Fruit fly (Drosophila melanogaster) whole organism: ENCODE results near the gene CG43094.

Experiments
- CG8478 ChIP-seq: fragments of >200 bp; optimal IDR thresholded peaks from 2 replicates; lab custom pipeline; 2018; ENCODE audit warnings: inconsistent platforms
- Dll ChIP-seq: fragments of >200 bp; optimal IDR thresholded peaks from 2 replicates; lab custom pipeline; 2017
- EcR ChIP-seq, 2 experiments: fragments of >200 bp; optimal IDR thresholded peaks; 2 replicates each; lab custom pipeline; 2017; ENCODE audit warnings: missing biosample characterization in 2 of 2, missing genetic modification characterization in 2 of 2, missing genetic modification reagents in 2 of 2
- pan ChIP-seq: fragments of >200 bp; optimal IDR thresholded peaks from 2 replicates; lab custom pipeline; 2017
- psq ChIP-seq: fragments of >200 bp; optimal IDR thresholded peaks from 2 replicates; lab custom pipeline; 2017
- usp ChIP-seq: fragments of >200 bp; optimal IDR thresholded peaks from 2 replicates; lab custom pipeline; 2017; ENCODE audit warnings: missing biosample characterization, missing genetic modification characterization, mixed read lengths

The CG43094 gene

dm6 chr3R:22732995-22733394 is 37.8 kb downstream of the CG43094 start:
- TF ChIP-seq usp (GFP tag; lab: Kevin White, UChicago) (no peak), EcR (GFP tag; optimal IDR thresholded peaks at IDR 0.05; lab: Kevin White, UChicago) (no peak), psq (lab: Kevin White, UChicago) (no peak), CG8478 (no peak), Dll (lab: Kevin White, UChicago) (no peak), pan (lab: Kevin White, UChicago) (no peak)

dm6 chr3R:22727857-22728256 is 42.9 kb downstream of the CG43094 start:
- no peak for TF ChIP-seq Dll (lab: Kevin White, UChicago)

- TF ChIP-seq pan (lab: Kevin White, UChicago) (no peak), Dll (lab: Kevin White, UChicago) (no peak), CG8478 (no peak), psq (lab: Kevin White, UChicago) (no peak), usp (GFP tag; lab: Kevin White, UChicago) (no peak), EcR (GFP tag; optimal IDR thresholded peaks at IDR 0.05; lab: Kevin White, UChicago) (no peak)
Observed at dm6 chr3R:22727456-22727833, 43.3 kb downstream of the CG43094 start.

dm6 chr3R:22726771-22727455 is 43.9 kb downstream of the CG43094 start, which contains the start of gene CG45049:
TSS of gene CG45049 (plus strand) at chr3R:22726967.
- no peak for TF ChIP-seq psq (lab: Kevin White, UChicago)
- TF ChIP-seq CG8478: no peak
- TF ChIP-seq usp (GFP tag; lab: Kevin White, UChicago): no peak
- TF ChIP-seq Dll (lab: Kevin White, UChicago): no peak
- no peak for TF ChIP-seq pan (lab: Kevin White, UChicago)
- no peak for TF ChIP-seq EcR (GFP tag; optimal IDR thresholded peaks at IDR 0.05; lab: Kevin White, UChicago)

- TF ChIP-seq CG8478: no peak
- no peak for TF ChIP-seq psq (lab: Kevin White, UChicago)
- TF ChIP-seq Dll (lab: Kevin White, UChicago): no peak
- TF ChIP-seq pan (lab: Kevin White, UChicago): no peak
Observed at dm6 chr3R:22726031-22726770, 44.6 kb downstream of the CG43094 start, which contains the start of gene RNF220. TSS of gene RNF220 (minus strand) at chr3R:22726414.

- TF ChIP-seq pan (lab: Kevin White, UChicago) (no peak), usp (GFP tag; lab: Kevin White, UChicago) (no peak), psq (lab: Kevin White, UChicago) (no peak), EcR (GFP tag; optimal IDR thresholded peaks at IDR 0.05; lab: Kevin White, UChicago) (no peak), CG8478 (no peak), Dll (lab: Kevin White, UChicago) (no peak)
Observed at dm6 chr3R:22724149-22724973, 46.4 kb downstream of the CG43094 start, which contains the start of gene Irp-1A. TSS of gene Irp-1A (minus strand) at chr3R:22724587.

- no peak for TF ChIP-seq CG8478
Observed at dm6 chr3R:22720808-22721306, 49.9 kb downstream of the CG43094 start, which contains the start of gene wge. TSS of gene wge (minus strand) at chr3R:22721150.
